Fruit fly (Drosophila melanogaster) whole organism, embryonic: Measurements from ENCODE around the gene Utx.
A peak's percentile ranks its signal among the peaks of the same experiment; 100 is the strongest.

Source experiments
- ATbp ChIP-seq: fragments of 200-800 bp; sonication (Bioruptor generic); optimal IDR thresholded peaks from 2 replicates; lab custom pipeline; 2017; ENCODE audit warnings: missing biosample characterization, mild to moderate bottlenecking, missing genetic modification characterization, missing genetic modification reagents
- Atf3 ChIP-seq: fragments of 200-800 bp; sonication (Bioruptor generic); optimal IDR thresholded peaks from 3 replicates; lab custom pipeline; 2016; ENCODE audit warnings: missing biosample characterization, missing genetic modification characterization
- Bdp1 ChIP-seq: fragments of 200-800 bp; sonication (Bioruptor generic); optimal IDR thresholded peaks from 3 replicates; lab custom pipeline; 2016; ENCODE audit warnings: missing biosample characterization, missing genetic modification characterization
- Blimp-1 ChIP-seq: fragments of 200-800 bp; sonication (Bioruptor generic); optimal IDR thresholded peaks from 3 replicates; lab custom pipeline; 2018; ENCODE audit warnings: missing biosample characterization, missing genetic modification characterization, mild to moderate bottlenecking, moderate library complexity, missing genetic modification reagents
- CG11695 ChIP-seq: fragments of 200-800 bp; sonication (Bioruptor generic); IDR thresholded peaks from 3 replicates; pipeline ENCODE4 v1.3.6; 2022; ENCODE audit warnings: missing biosample characterization, missing genetic modification characterization
- CG14014 ChIP-seq: fragments of 200-800 bp; sonication (Bioruptor generic); IDR thresholded peaks from 2 replicates; pipeline ENCODE4 v1.3.6; 2022; ENCODE audit warnings: missing biosample characterization, missing genetic modification characterization
- CG14710 ChIP-seq: fragments of 200-800 bp; sonication (Bioruptor generic); optimal IDR thresholded peaks from 3 replicates; lab custom pipeline; 2019; ENCODE audit warnings: missing biosample characterization, mild to moderate bottlenecking, missing genetic modification characterization, moderate library complexity
- CG15269 ChIP-seq: fragments of 200-800 bp; sonication (Bioruptor generic); optimal IDR thresholded peaks from 2 replicates; lab custom pipeline; 2018; ENCODE audit warnings: missing biosample characterization, mild to moderate bottlenecking, missing genetic modification characterization, moderate library complexity
- CG17359 ChIP-seq: fragments of 200-800 bp; sonication (Bioruptor generic); optimal IDR thresholded peaks from 3 replicates; lab custom pipeline; 2018; ENCODE audit warnings: missing biosample characterization, mild to moderate bottlenecking, missing genetic modification characterization, moderate library complexity
- CG2712 ChIP-seq: fragments of 200-800 bp; optimal IDR thresholded peaks from 3 replicates; lab custom pipeline; 2019; ENCODE audit warnings: missing biosample characterization, mild to moderate bottlenecking, missing genetic modification characterization, moderate library complexity
- CG2875 ChIP-seq: fragments of 200-800 bp; sonication (Bioruptor generic); optimal IDR thresholded peaks from 2 replicates; lab custom pipeline; 2017; ENCODE audit warnings: missing biosample characterization, mild to moderate bottlenecking, missing genetic modification characterization, missing genetic modification reagents
- CG3281 ChIP-seq: fragments of 200-800 bp; sonication (Bioruptor generic); optimal IDR thresholded peaks from 3 replicates; lab custom pipeline; 2017; ENCODE audit warnings: missing biosample characterization, mild to moderate bottlenecking, missing genetic modification characterization
- CG33213 ChIP-seq: fragments of 200-800 bp; sonication (Bioruptor generic); optimal IDR thresholded peaks from 3 replicates; lab custom pipeline; 2016; ENCODE audit warnings: missing biosample characterization, missing genetic modification characterization
- CG4328 ChIP-seq: fragments of 200-800 bp; sonication (Bioruptor generic); optimal IDR thresholded peaks from 3 replicates; lab custom pipeline; 2017; ENCODE audit warnings: missing biosample characterization, missing genetic modification reagents, missing genetic modification characterization
- CG5180 ChIP-seq: fragments of 200-800 bp; sonication (Bioruptor generic); optimal IDR thresholded peaks from 3 replicates; lab custom pipeline; 2017; ENCODE audit warnings: missing biosample characterization, missing genetic modification characterization, mild to moderate bottlenecking, moderate library complexity, missing genetic modification reagents
- CG5245 ChIP-seq: fragments of 200-800 bp; sonication (Bioruptor generic); optimal IDR thresholded peaks from 3 replicates; lab custom pipeline; 2016; ENCODE audit warnings: missing biosample characterization, missing genetic modification characterization
- CG7556 ChIP-seq: fragments of 200-800 bp; sonication (Bioruptor generic); optimal IDR thresholded peaks from 2 replicates; lab custom pipeline; 2017; ENCODE audit warnings: missing biosample characterization, mild to moderate bottlenecking, missing genetic modification characterization
- CG9932 ChIP-seq: fragments of 200-800 bp; sonication (Bioruptor generic); IDR thresholded peaks from 2 replicates; pipeline ENCODE4 v1.3.6; 2022; ENCODE audit warnings: missing biosample characterization, missing genetic modification characterization
- Camta ChIP-seq: fragments of 200-800 bp; sonication (Bioruptor generic); optimal IDR thresholded peaks from 2 replicates; lab custom pipeline; 2016; ENCODE audit warnings: missing biosample characterization, missing genetic modification characterization
- Dbx ChIP-seq: fragments of 200-800 bp; sonication (Bioruptor generic); IDR thresholded peaks from 3 replicates; pipeline ENCODE4 v1.3.6; 2022; ENCODE audit warnings: missing biosample characterization, missing genetic modification characterization
- Dip2 ChIP-seq: fragments of 200-800 bp; sonication (Bioruptor generic); IDR thresholded peaks from 2 replicates; pipeline ENCODE4 v1.3.6; 2022; ENCODE audit warnings: missing biosample characterization, missing genetic modification characterization
- Drgx ChIP-seq: fragments of 200-800 bp; sonication (Bioruptor generic); IDR thresholded peaks from 2 replicates; pipeline ENCODE4 v1.3.6; 2022; ENCODE audit warnings: missing biosample characterization, missing genetic modification characterization
- E2f2 ChIP-seq: fragments of 200-800 bp; sonication (Bioruptor generic); IDR thresholded peaks from 2 replicates; pipeline ENCODE4 v1.3.6; 2022; ENCODE audit warnings: missing biosample characterization, missing genetic modification characterization
- Fer3 ChIP-seq: fragments of 200-800 bp; sonication (Bioruptor generic); optimal IDR thresholded peaks from 2 replicates; lab custom pipeline; 2018; ENCODE audit warnings: missing biosample characterization, mild to moderate bottlenecking, missing genetic modification characterization, moderate library complexity
- H15 ChIP-seq: fragments of 200-800 bp; sonication (Bioruptor generic); IDR thresholded peaks from 3 replicates; pipeline ENCODE4 v1.3.6; 2022; ENCODE audit warnings: missing biosample characterization, missing genetic modification characterization
- Meics ChIP-seq: fragments of 200-800 bp; sonication (Bioruptor generic); optimal IDR thresholded peaks from 2 replicates; lab custom pipeline; 2017; ENCODE audit warnings: missing biosample characterization, mild to moderate bottlenecking, missing genetic modification characterization
- PHDP ChIP-seq: fragments of 200-800 bp; sonication (Bioruptor generic); optimal IDR thresholded peaks from 3 replicates; lab custom pipeline; 2018; ENCODE audit warnings: missing biosample characterization, mild to moderate bottlenecking, missing genetic modification characterization, moderate library complexity
- Rfx ChIP-seq: fragments of 200-800 bp; sonication (Bioruptor generic); IDR thresholded peaks from 2 replicates; pipeline ENCODE4 v1.3.6; 2022; ENCODE audit warnings: missing biosample characterization, missing genetic modification characterization
- Scr ChIP-seq: fragments of 200-800 bp; sonication (Bioruptor generic); IDR thresholded peaks from 2 replicates; pipeline ENCODE4 v1.3.6; 2022; ENCODE audit warnings: missing biosample characterization, missing genetic modification characterization; ENCODE audit not compliant: partially characterized antibody
- ac ChIP-seq: fragments of 200-800 bp; sonication (Bioruptor generic); optimal IDR thresholded peaks from 3 replicates; lab custom pipeline; 2017; ENCODE audit warnings: missing biosample characterization, mild to moderate bottlenecking, missing genetic modification characterization
- bsh ChIP-seq, 2 experiments: fragments of 200-800 bp; sonication (Bioruptor generic); optimal IDR thresholded peaks; 2 replicates each; lab custom pipeline; 2017 to 2018; ENCODE audit warnings: mild to moderate bottlenecking in 2 of 2, missing biosample characterization in 2 of 2, missing genetic modification characterization in 2 of 2, moderate library complexity in 1 of 2
- cg ChIP-seq: fragments of 200-800 bp; sonication (Bioruptor generic); optimal IDR thresholded peaks from 3 replicates; lab custom pipeline; 2019; ENCODE audit warnings: missing biosample characterization, mild to moderate bottlenecking, missing genetic modification characterization, moderate library complexity
- dmrt11E ChIP-seq: fragments of 200-800 bp; sonication (Bioruptor generic); optimal IDR thresholded peaks from 3 replicates; lab custom pipeline; 2018; ENCODE audit warnings: missing biosample characterization, mild to moderate bottlenecking, missing genetic modification characterization, moderate library complexity
- dpn ChIP-seq, 2 experiments: fragments of 200-800 bp; sonication (Bioruptor generic); optimal IDR thresholded peaks; 3 replicates each; lab custom pipeline; 2016; ENCODE audit warnings: missing biosample characterization in 2 of 2, missing genetic modification characterization in 2 of 2
- esg ChIP-seq: fragments of 200-800 bp; sonication (Bioruptor generic); conservative IDR thresholded peaks from 2 replicates; pipeline ENCODE4 v1.3.6; 2022; ENCODE audit warnings: missing biosample characterization, missing genetic modification characterization
- exex ChIP-seq: fragments of 200-800 bp; sonication (Bioruptor generic); optimal IDR thresholded peaks from 4 replicates; lab custom pipeline; 2018; ENCODE audit warnings: missing biosample characterization, mild to moderate bottlenecking, missing genetic modification characterization, moderate library complexity
- grau ChIP-seq: fragments of 200-800 bp; optimal IDR thresholded peaks from 3 replicates; lab custom pipeline; 2019; ENCODE audit warnings: missing biosample characterization, mild to moderate bottlenecking, missing genetic modification characterization, moderate library complexity
- her ChIP-seq: fragments of 200-800 bp; sonication (Bioruptor generic); optimal IDR thresholded peaks from 2 replicates; lab custom pipeline; 2016; ENCODE audit warnings: missing biosample characterization, missing genetic modification characterization
- hkb ChIP-seq, 2 experiments: fragments of 200-800 bp in 1 of 2; fragments of >200 bp in 1 of 2; sonication (Bioruptor generic) in 1 of 2; IDR thresholded peaks in 1 of 2; optimal IDR thresholded peaks in 1 of 2; 2 replicates each; pipeline versions ENCODE4 v1.3.6 to Lab custom; 2017 to 2022; ENCODE audit warnings: missing biosample characterization in 1 of 2, missing genetic modification characterization in 1 of 2
- kni ChIP-seq: fragments of 200-800 bp; sonication (Bioruptor generic); optimal IDR thresholded peaks from 3 replicates; lab custom pipeline; 2017; ENCODE audit warnings: mild to moderate bottlenecking, missing biosample characterization, missing genetic modification reagents, missing genetic modification characterization
- lbe ChIP-seq: fragments of 200-800 bp; sonication (Bioruptor generic); optimal IDR thresholded peaks from 2 replicates; lab custom pipeline; 2016; ENCODE audit warnings: missing biosample characterization, mild to moderate bottlenecking, missing genetic modification characterization
- maf-S ChIP-seq: fragments of 200-800 bp; sonication (Bioruptor generic); optimal IDR thresholded peaks from 2 replicates; lab custom pipeline; 2016; ENCODE audit warnings: missing biosample characterization, missing genetic modification characterization
- nau ChIP-seq: fragments of 200-800 bp; sonication (Bioruptor generic); optimal IDR thresholded peaks from 3 replicates; lab custom pipeline; 2017; ENCODE audit warnings: missing biosample characterization, mild to moderate bottlenecking, missing genetic modification characterization, missing genetic modification reagents
- nerfin-1 ChIP-seq: fragments of 200-800 bp; sonication (Bioruptor generic); optimal IDR thresholded peaks from 3 replicates; lab custom pipeline; 2019; ENCODE audit warnings: missing biosample characterization, mild to moderate bottlenecking, missing genetic modification characterization, moderate library complexity
- shn ChIP-seq: fragments of 200-800 bp; sonication (Bioruptor generic); optimal IDR thresholded peaks from 3 replicates; lab custom pipeline; 2016; ENCODE audit warnings: missing biosample characterization, missing genetic modification characterization
- slbo ChIP-seq: fragments of 200-800 bp; sonication (Bioruptor generic); IDR thresholded peaks from 2 replicates; pipeline ENCODE4 v1.3.6; 2022; ENCODE audit warnings: missing biosample characterization, missing genetic modification characterization
- so ChIP-seq: fragments of 200-800 bp; sonication (Bioruptor generic); IDR thresholded peaks from 3 replicates; pipeline ENCODE4 v1.3.6; 2022; ENCODE audit warnings: missing biosample characterization, missing genetic modification characterization
- sob ChIP-seq: fragments of 200-800 bp; sonication (Bioruptor generic); IDR thresholded peaks from 2 replicates; pipeline ENCODE4 v1.3.6; 2022; ENCODE audit warnings: missing biosample characterization, missing genetic modification characterization
- zf30C ChIP-seq: fragments of 200-800 bp; sonication (Bioruptor generic); optimal IDR thresholded peaks from 3 replicates; lab custom pipeline; 2018; ENCODE audit warnings: missing biosample characterization, mild to moderate bottlenecking, missing genetic modification characterization

The Utx gene

DNA sequence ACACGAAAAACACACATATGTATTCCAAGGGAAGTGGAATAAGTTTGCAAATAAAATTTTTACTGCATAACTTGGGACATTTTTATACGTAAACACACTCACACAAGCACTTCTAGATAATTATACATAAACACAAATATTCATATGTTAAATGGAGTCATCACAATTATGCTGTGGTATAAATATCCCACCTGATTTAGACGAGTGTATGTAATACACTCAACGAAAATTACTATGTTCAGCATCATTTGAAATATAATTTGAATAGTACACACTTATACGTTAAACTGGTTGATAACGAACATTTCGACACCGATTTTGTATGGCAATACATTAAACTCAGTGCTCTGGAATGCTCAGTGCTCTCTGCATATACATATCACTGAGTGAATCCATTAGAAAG, 47.5 kb downstream of the Utx start:
- TF ChIP-seq CG17359 (tag; lab: Kevin White, UChicago) (peak; percentile 34), Dbx (GFP tag; lab: Robert Waterston, UW) (0 out of 3 replicates have a peak, but pooled peaks have one; percentile 51), her (peak; percentile 14), CG3281 (GFP tag; lab: Kevin White, UChicago) (peak; percentile 36), dpn (GFP tag; optimal IDR thresholded peaks at IDR 0.05; lab: Kevin White, UChicago) (peak; percentile 25 to 32), Scr (GFP tag; lab: Robert Waterston, UW) (no peak), grau (tag; lab: Kevin White, UChicago) (peak; percentile 31), Camta (GFP tag; lab: Kevin White, UChicago) (peak; percentile 27), CG5180 (GFP tag; lab: Kevin White, UChicago) (peak; percentile 18), CG5245 (GFP tag; lab: Kevin White, UChicago) (peak; percentile 5), Fer3 (peak; percentile 11), CG11695 (GFP tag; lab: Robert Waterston, UW) (0 out of 3 replicates have a peak, but pooled peaks have one; percentile 39), nau (peak; percentile 42), sob (GFP tag; lab: Robert Waterston, UW) (0 out of 2 replicates have a peak, but pooled peaks have one; percentile 9), cg (peak; percentile 83), PHDP (tag; lab: Kevin White, UChicago) (peak; percentile 47), maf-S (no peak), zf30C (GFP tag; lab: Kevin White, UChicago) (peak; percentile 91), esg (GFP tag; lab: Robert Waterston, UW) (0 out of 2 replicates have a peak, but pooled peaks have one; percentile 12), lbe (GFP tag; lab: Kevin White, UChicago) (peak; percentile 57), Atf3 (GFP tag; lab: Kevin White, UChicago) (peak; percentile 2), CG33213 (no peak), slbo (GFP tag; lab: Robert Waterston, UW) (peak; percentile 42; the same call in 1 of the 2 replicates), nerfin-1 (tag; lab: Kevin White, UChicago) (peak; percentile 60), E2f2 (GFP tag; lab: Robert Waterston, UW) (peak; percentile 21; the same call in 1 of the 2 replicates), ATbp (no peak), hkb (optimal IDR thresholded peaks at IDR 0.05; lab: Kevin White, UChicago) (no peak), hkb (GFP tag; IDR thresholded peaks at IDR 0.05; lab: Robert Waterston, UW) (no peak), H15 (GFP tag; lab: Robert Waterston, UW) (no peak), bsh (GFP tag; optimal IDR thresholded peaks at IDR 0.05; lab: Kevin White, UChicago) (peak in 1 of 2 experiments; percentile 23), CG4328 (GFP tag; lab: Kevin White, UChicago) (peak; percentile 26), kni (GFP tag; lab: Kevin White, UChicago) (peak; percentile 31), CG2712 (tag; lab: Kevin White, UChicago) (peak; percentile 6), Drgx (GFP tag; lab: Robert Waterston, UW) (peak; percentile 44), exex (tag; lab: Kevin White, UChicago) (peak; percentile 32), CG14710 (no peak), CG9932 (no peak), CG7556 (GFP tag; lab: Kevin White, UChicago) (peak; percentile 9), CG15269 (tag; lab: Kevin White, UChicago) (peak; percentile 9), so (GFP tag; lab: Robert Waterston, UW) (0 out of 3 replicates have a peak, but pooled peaks have one; percentile 25), CG2875 (GFP tag; lab: Kevin White, UChicago) (peak; percentile 17), Rfx (GFP tag; lab: Robert Waterston, UW) (peak; percentile 62; the same call in 1 of the 2 replicates), shn (GFP tag; lab: Kevin White, UChicago) (peak; percentile 40), CG14014 (GFP tag; lab: Robert Waterston, UW) (no peak; the same call in 1 of the 2 replicates), dmrt11E (tag; lab: Kevin White, UChicago) (peak; percentile 14), ac (GFP tag; lab: Kevin White, UChicago) (no peak), Meics (GFP tag; lab: Kevin White, UChicago) (peak; percentile 44), Bdp1 (no peak), Dip2 (GFP tag; lab: Robert Waterston, UW) (no peak), Blimp-1 (GFP tag; lab: Kevin White, UChicago) (no peak)
